Fruit fly (Drosophila melanogaster): ENCODE measurements around the gene ValRS-m.

DNA sequence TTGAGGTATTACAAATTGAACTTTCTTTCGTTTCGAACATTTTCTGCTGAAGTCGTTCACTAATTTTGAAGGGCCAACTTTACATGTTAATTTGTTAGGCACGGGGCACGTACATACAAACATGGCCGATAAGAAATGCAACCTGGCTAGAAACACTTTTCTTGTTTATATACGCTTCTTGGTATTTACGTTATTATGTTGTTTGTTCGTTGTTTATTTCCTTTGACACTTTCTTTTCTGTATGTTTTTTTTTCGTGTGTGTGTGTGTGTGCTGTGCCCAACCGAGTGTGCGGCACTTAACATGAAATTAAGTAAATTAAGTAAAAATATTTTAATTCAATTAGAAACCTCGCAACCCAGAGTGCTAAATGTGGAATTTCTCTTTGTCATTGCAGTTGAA, 38.9 kb downstream of the ValRS-m start:
- TF ChIP-seq Sp1 (GFP tag; optimal IDR thresholded peaks at IDR 0.05), result no peak
- no peak for TF ChIP-seq CG9705 (GFP tag; optimal IDR thresholded peaks at IDR 0.05)

All from whole organism, wandering third instar larva.